Fruit fly (Drosophila melanogaster) whole organism, adult: ENCODE results near the gene CG4119.

Experiments used
- CG11617 ChIP-seq: fragments of 200-800 bp; sonication (Bioruptor generic); optimal IDR thresholded peaks from 2 replicates; lab custom pipeline; 2017; ENCODE audit warnings: mild to moderate bottlenecking, missing biosample characterization, missing genetic modification reagents, missing genetic modification characterization
- CG12768 ChIP-seq: fragments of 200-800 bp; sonication (Bioruptor generic); optimal IDR thresholded peaks from 2 replicates; lab custom pipeline; 2017; ENCODE audit warnings: missing biosample characterization, missing genetic modification characterization, mild to moderate bottlenecking, moderate library complexity, missing genetic modification reagents
- CG14711 ChIP-seq: fragments of 200-800 bp; sonication (Bioruptor generic); optimal IDR thresholded peaks from 2 replicates; lab custom pipeline; 2018; ENCODE audit warnings: missing biosample characterization, mild to moderate bottlenecking, missing genetic modification characterization, moderate library complexity
- CG1620 ChIP-seq: fragments of 200-800 bp; sonication (Bioruptor generic); optimal IDR thresholded peaks from 2 replicates; lab custom pipeline; 2016; ENCODE audit warnings: missing biosample characterization, missing genetic modification characterization
- CG33017 ChIP-seq: fragments of 200-800 bp; sonication (Bioruptor generic); optimal IDR thresholded peaks from 2 replicates; lab custom pipeline; 2018; ENCODE audit warnings: missing biosample characterization, mild to moderate bottlenecking, missing genetic modification characterization, moderate library complexity
- CG5204 ChIP-seq: fragments of 200-800 bp; sonication (Bioruptor generic); optimal IDR thresholded peaks from 2 replicates; lab custom pipeline; 2016; ENCODE audit warnings: missing biosample characterization, missing genetic modification characterization
- CG7045 ChIP-seq: fragments of 200-800 bp; sonication (Bioruptor generic); optimal IDR thresholded peaks from 2 replicates; lab custom pipeline; 2017; ENCODE audit warnings: missing biosample characterization, mild to moderate bottlenecking, missing genetic modification characterization
- CG7101 ChIP-seq: fragments of 200-800 bp; sonication (Bioruptor generic); optimal IDR thresholded peaks from 2 replicates; lab custom pipeline; 2018; ENCODE audit warnings: missing biosample characterization, mild to moderate bottlenecking, missing genetic modification characterization, moderate library complexity
- Clk ChIP-seq: fragments of 200-800 bp; sonication (Bioruptor generic); optimal IDR thresholded peaks from 2 replicates; lab custom pipeline; 2017; ENCODE audit warnings: missing biosample characterization, missing genetic modification characterization
- Crg-1 ChIP-seq: fragments of 200-800 bp; sonication (Bioruptor generic); optimal IDR thresholded peaks from 2 replicates; lab custom pipeline; 2016; ENCODE audit warnings: missing biosample characterization, missing genetic modification characterization
- Hr96 ChIP-seq: fragments of 200-800 bp; sonication (Bioruptor generic); optimal IDR thresholded peaks from 2 replicates; lab custom pipeline; 2016; ENCODE audit warnings: missing biosample characterization, missing genetic modification characterization
- Mnt ChIP-seq: fragments of 200-800 bp; sonication (Bioruptor generic); optimal IDR thresholded peaks from 2 replicates; lab custom pipeline; 2016; ENCODE audit warnings: missing biosample characterization, mild to moderate bottlenecking, missing genetic modification characterization
- bab1 ChIP-seq: fragments of 200-800 bp; sonication (Bioruptor generic); optimal IDR thresholded peaks from 3 replicates; lab custom pipeline; 2019; ENCODE audit warnings: missing biosample characterization, mild to moderate bottlenecking, missing genetic modification characterization, moderate library complexity
- cic ChIP-seq: fragments of 200-800 bp; sonication (Bioruptor generic); optimal IDR thresholded peaks from 2 replicates; lab custom pipeline; 2017; ENCODE audit warnings: missing biosample characterization, mild to moderate bottlenecking, missing genetic modification characterization, moderate library complexity
- cnc ChIP-seq, 2 experiments: fragments of >200 bp; optimal IDR thresholded peaks; 2 replicates each; lab custom pipeline; 2017
- kay ChIP-seq: fragments of 200-800 bp; sonication (Bioruptor generic); peaks from one replicate; lab custom pipeline; 2016; ENCODE audit warnings: missing biosample characterization, missing genetic modification characterization, borderline replicate concordance
- ovo ChIP-seq: fragments of 200-800 bp; sonication (Bioruptor generic); optimal IDR thresholded peaks from 2 replicates; lab custom pipeline; 2016; ENCODE audit warnings: missing biosample characterization, missing genetic modification characterization
- pad ChIP-seq: fragments of 200-800 bp; sonication (Bioruptor generic); optimal IDR thresholded peaks from 3 replicates; lab custom pipeline; 2017; ENCODE audit warnings: missing biosample characterization, missing genetic modification characterization, mild to moderate bottlenecking, moderate library complexity, missing genetic modification reagents
- tj ChIP-seq: fragments of 200-800 bp; sonication (Bioruptor generic); optimal IDR thresholded peaks from 3 replicates; lab custom pipeline; 2017; ENCODE audit warnings: missing biosample characterization, mild to moderate bottlenecking, missing genetic modification characterization, moderate library complexity
- toe ChIP-seq: fragments of 200-800 bp; sonication (Bioruptor generic); optimal IDR thresholded peaks from 2 replicates; lab custom pipeline; 2016; ENCODE audit warnings: missing biosample characterization, missing genetic modification characterization

Gene CG4119

dm6 chrX:5636529-5637099 is 29.2 kb upstream of the CG4119 start:
- no peak for TF ChIP-seq bab1
- TF ChIP-seq Clk (GFP tag; lab: Kevin White, UChicago), result no peak
- TF ChIP-seq pad, result peak; percentile 94
- TF ChIP-seq CG1620 (GFP tag; lab: Kevin White, UChicago), result no peak

DNA sequence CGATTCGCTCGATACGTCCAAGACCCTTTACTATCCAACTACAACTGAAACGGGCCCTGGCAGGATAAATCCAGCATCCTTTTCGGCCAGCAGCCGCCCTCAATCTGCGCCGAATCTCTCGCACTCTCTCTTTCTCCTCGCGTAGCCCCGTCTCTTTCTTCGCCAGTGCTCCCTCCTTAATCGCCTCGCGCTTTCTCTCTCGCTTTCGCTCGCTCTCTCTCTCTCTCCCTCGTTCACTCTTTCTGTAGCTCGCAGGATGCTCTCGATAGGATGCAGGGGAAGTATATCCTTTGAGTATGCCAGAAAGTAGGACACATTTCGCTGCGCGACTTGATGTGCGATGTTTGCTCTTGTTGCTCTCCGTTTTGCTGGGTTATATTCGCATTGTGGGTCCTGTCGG is 28.3 kb upstream of the CG4119 start:
- TF ChIP-seq CG11617 (GFP tag; lab: Kevin White, UChicago), result no peak
- peak; percentile 92 for TF ChIP-seq pad
- no peak for TF ChIP-seq CG12768 (GFP tag; lab: Kevin White, UChicago)
- no peak for TF ChIP-seq kay (GFP tag; lab: Kevin White, UChicago)
- TF ChIP-seq bab1, result no peak
- TF ChIP-seq Mnt (GFP tag; lab: Kevin White, UChicago), result no peak
- TF ChIP-seq Clk (GFP tag; lab: Kevin White, UChicago), result no peak
- no peak for TF ChIP-seq CG33017 (tag; lab: Kevin White, UChicago)

dm6 chrX:5638588-5638987 is 27.3 kb upstream of the CG4119 start:
- TF ChIP-seq toe (GFP tag; lab: Kevin White, UChicago), result no peak
- TF ChIP-seq CG33017 (tag; lab: Kevin White, UChicago), result peak; percentile 35
- peak; percentile 15 for TF ChIP-seq CG5204
- TF ChIP-seq cic (GFP tag; lab: Kevin White, UChicago), result no peak
- no peak for TF ChIP-seq bab1
- TF ChIP-seq CG7045 (GFP tag; lab: Kevin White, UChicago), result peak; percentile 30
- TF ChIP-seq kay (GFP tag; lab: Kevin White, UChicago), result no peak
- no peak for TF ChIP-seq CG1620 (GFP tag; lab: Kevin White, UChicago)
- no peak for TF ChIP-seq Mnt (GFP tag; lab: Kevin White, UChicago)
- TF ChIP-seq Clk (GFP tag; lab: Kevin White, UChicago), result peak; percentile 9
- no peak for TF ChIP-seq CG11617 (GFP tag; lab: Kevin White, UChicago)
- TF ChIP-seq CG12768 (GFP tag; lab: Kevin White, UChicago), result peak; percentile 26
- TF ChIP-seq cnc (optimal IDR thresholded peaks at IDR 0.05; lab: Kevin White, UChicago), result no peak
- TF ChIP-seq Crg-1 (GFP tag; lab: Kevin White, UChicago), result no peak
- TF ChIP-seq Hr96, result no peak
- TF ChIP-seq CG14711 (tag; lab: Kevin White, UChicago), result no peak
- no peak for TF ChIP-seq tj
- TF ChIP-seq pad, result no peak
- TF ChIP-seq CG7101 (tag; lab: Kevin White, UChicago), result no peak
- no peak for TF ChIP-seq ovo (GFP tag; lab: Kevin White, UChicago)

DNA sequence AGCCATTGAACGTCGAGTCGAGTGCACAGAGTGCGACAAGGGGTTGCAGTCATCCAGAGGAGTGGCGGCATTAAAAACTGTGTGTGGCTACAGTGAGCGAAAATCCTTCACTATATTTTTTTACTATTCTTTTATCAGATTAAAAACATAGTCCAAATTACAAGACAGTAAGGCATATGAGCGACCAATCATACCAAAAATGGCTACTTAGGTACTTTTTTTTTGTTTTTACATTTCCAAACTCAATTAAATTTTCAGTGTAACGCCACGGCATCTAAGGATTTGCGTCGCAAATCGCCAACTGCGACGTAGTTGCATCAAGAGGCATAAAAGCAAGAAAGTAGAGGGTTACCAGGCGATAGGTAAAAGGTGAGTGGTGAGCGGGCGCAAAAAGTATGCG is 26.8 kb upstream of the CG4119 start:
- TF ChIP-seq tj, result no peak
- no peak for TF ChIP-seq pad
- TF ChIP-seq CG33017 (tag; lab: Kevin White, UChicago), result no peak
- TF ChIP-seq Mnt (GFP tag; lab: Kevin White, UChicago), result no peak
- no peak for TF ChIP-seq CG1620 (GFP tag; lab: Kevin White, UChicago)
- TF ChIP-seq CG7045 (GFP tag; lab: Kevin White, UChicago), result no peak
- TF ChIP-seq toe (GFP tag; lab: Kevin White, UChicago), result no peak
- no peak for TF ChIP-seq Hr96
- no peak for TF ChIP-seq CG5204
- no peak for TF ChIP-seq Clk (GFP tag; lab: Kevin White, UChicago)
- no peak for TF ChIP-seq CG11617 (GFP tag; lab: Kevin White, UChicago)

DNA sequence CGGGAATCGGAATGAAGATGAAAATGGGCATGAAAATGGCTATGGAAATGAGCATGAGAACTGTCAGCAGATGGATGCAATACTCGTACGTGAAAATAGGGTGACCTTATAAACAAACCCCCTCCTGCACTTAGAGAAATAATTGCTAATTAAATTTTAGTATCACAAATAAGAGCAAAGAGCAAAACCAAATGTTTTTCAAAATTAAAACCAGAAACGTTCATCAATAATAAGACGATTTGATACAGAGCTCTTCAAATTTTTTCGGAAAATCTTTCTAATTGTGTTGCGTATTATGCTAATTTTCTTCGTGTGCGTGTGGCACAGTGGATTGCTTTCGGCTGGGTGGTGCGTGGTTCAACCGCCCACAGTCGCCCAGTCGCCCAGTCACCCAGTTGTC is 19.6 kb upstream of the CG4119 start:
- TF ChIP-seq kay (GFP tag; lab: Kevin White, UChicago), result no peak

DNA sequence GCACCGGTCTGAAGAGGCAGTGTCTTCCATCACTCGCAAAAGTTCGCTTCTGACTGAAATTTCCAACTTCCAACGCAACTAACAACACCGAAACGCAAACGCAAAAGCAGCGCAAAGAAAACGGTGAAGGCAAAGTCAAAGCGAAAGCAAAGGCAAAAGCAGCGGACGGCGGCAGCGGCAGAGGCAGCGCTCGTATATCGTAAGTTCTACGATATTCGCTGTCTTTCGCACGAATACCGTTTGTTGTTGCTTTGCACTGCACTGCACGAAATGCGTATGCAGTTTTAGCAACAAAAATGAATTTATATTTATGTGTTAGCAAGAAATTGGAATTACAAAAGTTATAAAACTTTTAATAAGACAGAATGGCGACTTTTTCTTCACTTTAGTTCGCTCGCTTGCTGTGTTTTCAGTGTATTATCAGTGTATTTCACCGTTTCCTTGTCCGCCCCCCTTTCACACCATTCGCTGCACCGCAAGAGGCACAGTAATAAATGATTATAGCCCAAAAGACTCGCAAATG is 17.4 kb upstream of the CG4119 start, which contains the start of gene OtopLa:
OtopLa (minus strand) TSS at position 51 of the 523 bp plus-strand sequence.
- peak; percentile 5 for TF ChIP-seq CG11617 (GFP tag; lab: Kevin White, UChicago)
- peak; percentile 23 for TF ChIP-seq toe (GFP tag; lab: Kevin White, UChicago)
- peak; percentile 20 for TF ChIP-seq CG7101 (tag; lab: Kevin White, UChicago)
- TF ChIP-seq CG12768 (GFP tag; lab: Kevin White, UChicago), result peak; percentile 51
- TF ChIP-seq CG5204, result peak; percentile 45
- TF ChIP-seq CG33017 (tag; lab: Kevin White, UChicago), result peak; percentile 51
- TF ChIP-seq bab1, result peak; percentile 15
- peak; percentile 53 for TF ChIP-seq CG7045 (GFP tag; lab: Kevin White, UChicago)
- TF ChIP-seq Mnt (GFP tag; lab: Kevin White, UChicago), result no peak
- TF ChIP-seq ovo (GFP tag; lab: Kevin White, UChicago), result no peak

- TF ChIP-seq Clk (GFP tag; lab: Kevin White, UChicago) (no peak), CG33017 (tag; lab: Kevin White, UChicago) (no peak), cnc (optimal IDR thresholded peaks at IDR 0.05; lab: Kevin White, UChicago) (no peak), CG1620 (GFP tag; lab: Kevin White, UChicago) (no peak), CG11617 (GFP tag; lab: Kevin White, UChicago) (no peak), Hr96 (no peak), pad (no peak), Crg-1 (GFP tag; lab: Kevin White, UChicago) (no peak), Mnt (GFP tag; lab: Kevin White, UChicago) (no peak), ovo (GFP tag; lab: Kevin White, UChicago) (no peak)
Measured at dm6 chrX:5649387-5649786, 16.5 kb upstream of the CG4119 start.
